Fruit fly (Drosophila melanogaster) S2 (cell line): ENCODE results near the gene CAH3.

Experiments
- CG8478 ChIP-seq: fragments of >200 bp; optimal IDR thresholded peaks from 2 replicates; lab custom pipeline; 2018
- CTCF ChIP-seq, 2 experiments: fragments of >200 bp; optimal IDR thresholded peaks; 2 replicates each; lab custom pipeline; 2018

DNA sequence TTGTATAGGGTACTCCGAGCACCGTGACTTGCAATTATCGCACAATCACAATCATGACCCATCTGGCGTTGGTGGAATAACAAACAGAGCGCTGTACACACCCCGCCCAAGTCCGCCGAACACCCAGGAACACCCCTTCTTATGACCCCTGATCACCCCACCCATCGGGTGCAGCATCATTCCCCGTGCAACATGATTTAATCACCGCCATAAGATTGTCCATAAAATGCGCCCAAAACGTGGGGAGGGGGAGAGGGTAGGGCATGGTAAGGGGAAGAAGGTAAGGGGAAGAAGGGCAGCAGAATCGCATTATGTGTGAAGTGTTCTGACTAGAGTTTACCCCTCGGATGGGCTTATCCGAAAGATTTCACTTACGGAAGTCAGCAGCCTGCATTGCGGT is 20.7 kb upstream of the CAH3 start:
- TF ChIP-seq CTCF (optimal IDR thresholded peaks at IDR 0.05; lab: Kevin White, UChicago), result no peak
- no peak for TF ChIP-seq CG8478 (lab: Kevin White, UChicago)
